Worm (Caenorhabditis elegans) whole organism, L1 larva: ENCODE results near the gene F29G9.1.

Experiments used
- ama-1 ChIP-seq: fragments of 150-350 bp; optimal IDR thresholded peaks from 2 replicates; lab custom pipeline; 2014
- dsc-1 ChIP-seq: sonication (generic microtip); optimal IDR thresholded peaks from 2 replicates; lab custom pipeline; 2016; ENCODE audit warnings: mild to moderate bottlenecking, missing genetic modification characterization, missing compliant biosample characterization
- elt-3 ChIP-seq, 6 experiments: fragments of 150-350 bp in 1 of 6; sonication (generic microtip); optimal IDR thresholded peaks; 2 replicates each; lab custom pipeline; 2017 to 2018; ENCODE audit warnings: missing biosample characterization in 6 of 6, missing genetic modification characterization in 6 of 6, inconsistent platforms in 1 of 6
- hpl-2 ChIP-seq: fragments of 150-350 bp; optimal IDR thresholded peaks from 2 replicates; lab custom pipeline; 2014; ENCODE audit warnings: missing biosample characterization, missing genetic modification reagents, missing genetic modification characterization
- lin-14 ChIP-seq: fragments of 200-800 bp; sonication (Bioruptor generic); optimal IDR thresholded peaks from 2 replicates; lab custom pipeline; 2018; ENCODE audit warnings: mild to moderate bottlenecking, missing genetic modification characterization, moderate library complexity, missing compliant biosample characterization
- nhr-12 ChIP-seq: sonication (generic microtip); optimal IDR thresholded peaks from 2 replicates; lab custom pipeline; 2017; ENCODE audit warnings: missing biosample characterization, missing genetic modification characterization
- unc-130 ChIP-seq: fragments of 150-350 bp; optimal IDR thresholded peaks from 2 replicates; lab custom pipeline; 2017; ENCODE audit warnings: missing biosample characterization, missing genetic modification characterization, inconsistent platforms

- no peak for TF ChIP-seq dsc-1 (tag; lab: Kevin White, UChicago)
- no peak for TF ChIP-seq ama-1 (lab: Kevin White, UChicago)
- no peak for TF ChIP-seq lin-14 (GFP tag; lab: Kevin White, UChicago)
- TF ChIP-seq unc-130 (tag; lab: Kevin White, UChicago) = no peak
- no peak for TF ChIP-seq elt-3 (tag; optimal IDR thresholded peaks at IDR 0.05; lab: Kevin White, UChicago)
- no peak for TF ChIP-seq nhr-12 (tag; lab: Kevin White, UChicago)
- no peak for TF ChIP-seq hpl-2
Observed at ce11 chrV:6067112-6067511, 28.2 kb downstream of the F29G9.1 start, which contains the start of gene srh-10.
